Fruit fly (Drosophila melanogaster) whole organism, wandering third instar larva: ENCODE results near the gene Act88F.

Experiments used
- GATAd ChIP-seq: sonication (Bioruptor generic); optimal IDR thresholded peaks from 2 replicates; lab custom pipeline; 2016; ENCODE audit warnings: missing biosample characterization, missing genetic modification characterization
- Mio ChIP-seq: sonication (Bioruptor generic); optimal IDR thresholded peaks from 2 replicates; lab custom pipeline; 2016; ENCODE audit warnings: missing biosample characterization, missing genetic modification characterization
- Sp1 ChIP-seq: fragments of 200-800 bp; sonication (Bioruptor generic); optimal IDR thresholded peaks from 3 replicates; lab custom pipeline; 2019; ENCODE audit warnings: missing biosample characterization, mild to moderate bottlenecking, missing genetic modification characterization, moderate library complexity
- ey ChIP-seq: fragments of 200-800 bp; sonication (Bioruptor generic); optimal IDR thresholded peaks from 2 replicates; lab custom pipeline; 2016; ENCODE audit warnings: missing biosample characterization, missing genetic modification characterization
- foxo ChIP-seq, 2 experiments: fragments of 200-800 bp; sonication (Bioruptor generic); optimal IDR thresholded peaks; 2 replicates in 1 of 2; 3 replicates in 1 of 2; lab custom pipeline; 2016 to 2017; ENCODE audit warnings: missing biosample characterization in 2 of 2, missing genetic modification characterization in 2 of 2
- fru ChIP-seq: fragments of 200-800 bp; sonication (Bioruptor generic); optimal IDR thresholded peaks from 3 replicates; lab custom pipeline; 2016; ENCODE audit warnings: missing biosample characterization, mild to moderate bottlenecking, missing genetic modification characterization
- h ChIP-seq: fragments of 200-800 bp; sonication (Bioruptor generic); optimal IDR thresholded peaks from 3 replicates; lab custom pipeline; 2016; ENCODE audit warnings: missing biosample characterization, mild to moderate bottlenecking, missing genetic modification characterization
- jim ChIP-seq: fragments of 175-275, 200-325 bp; sonication (Bioruptor generic); optimal IDR thresholded peaks from 2 replicates; lab custom pipeline; 2016; ENCODE audit warnings: missing biosample characterization, mild to moderate bottlenecking, missing genetic modification characterization
- pan ChIP-seq: fragments of >200 bp; optimal IDR thresholded peaks from 2 replicates; lab custom pipeline; 2017
- sage ChIP-seq: fragments of 200-800 bp; sonication (Bioruptor generic); optimal IDR thresholded peaks from 2 replicates; lab custom pipeline; 2016; ENCODE audit warnings: missing biosample characterization, mild to moderate bottlenecking, missing genetic modification characterization
- sv ChIP-seq: fragments of 200-800 bp; sonication (Bioruptor generic); optimal IDR thresholded peaks from 3 replicates; lab custom pipeline; 2016; ENCODE audit warnings: missing biosample characterization, missing genetic modification characterization
- usp ChIP-seq: fragments of >200 bp; optimal IDR thresholded peaks from 2 replicates; lab custom pipeline; 2017; ENCODE audit warnings: missing biosample characterization, missing genetic modification characterization
- woc ChIP-seq: sonication (Bioruptor generic); optimal IDR thresholded peaks from 2 replicates; lab custom pipeline; 2016; ENCODE audit warnings: missing biosample characterization, mild to moderate bottlenecking, missing genetic modification characterization

DNA sequence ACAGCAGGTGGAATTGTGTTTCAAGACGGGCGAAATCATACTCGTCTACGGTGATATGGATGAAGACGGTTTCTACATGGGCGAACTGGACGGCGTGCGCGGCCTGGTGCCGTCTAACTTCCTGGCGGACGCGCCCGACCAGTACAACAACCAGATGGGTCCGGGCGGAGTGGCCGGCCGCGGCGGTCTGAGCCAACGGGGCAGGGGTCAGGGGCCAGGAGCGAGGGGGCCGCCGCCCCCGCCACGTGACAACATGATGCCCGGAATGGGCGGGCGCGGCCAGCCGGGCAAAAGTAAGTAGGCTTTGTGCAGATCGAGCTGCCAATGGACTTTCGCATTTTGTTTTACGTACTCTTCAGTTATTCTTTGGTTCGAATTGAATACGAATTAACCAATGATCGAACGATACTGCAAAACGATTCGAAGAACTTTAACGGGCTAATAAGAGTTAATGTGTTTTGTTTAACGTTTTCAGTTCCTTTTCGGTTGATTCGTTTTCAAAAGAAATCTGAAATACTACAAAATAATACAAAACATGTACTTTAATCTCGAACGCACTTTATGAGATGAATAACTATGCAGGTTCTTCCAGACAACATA is 46.5 kb upstream of the Act88F start:
- TF ChIP-seq ey (GFP tag; lab: Kevin White, UChicago): no peak
- no peak for TF ChIP-seq sage (GFP tag; lab: Kevin White, UChicago)
- no peak for TF ChIP-seq GATAd (GFP tag; lab: Kevin White, UChicago)
- TF ChIP-seq usp (GFP tag; lab: Kevin White, UChicago): no peak
- TF ChIP-seq foxo (GFP tag; optimal IDR thresholded peaks at IDR 0.05; lab: Kevin White, UChicago): no peak
- no peak for TF ChIP-seq h (GFP tag; lab: Kevin White, UChicago)
- TF ChIP-seq Sp1 (GFP tag; lab: Kevin White, UChicago): no peak
- TF ChIP-seq woc (GFP tag; lab: Kevin White, UChicago): no peak
- TF ChIP-seq jim (GFP tag; lab: Kevin White, UChicago): no peak
- TF ChIP-seq pan: no peak
- no peak for TF ChIP-seq Mio (GFP tag; lab: Kevin White, UChicago)
- TF ChIP-seq fru (GFP tag; lab: Kevin White, UChicago): no peak
- no peak for TF ChIP-seq sv (GFP tag; lab: Kevin White, UChicago)
